Worm (Caenorhabditis elegans) whole organism, mixed stage, embryonic: ENCODE measurements around the gene math-37.
"Not testable (repeated sequence)": the region's sequence is repeated elsewhere in the genome, so short reads cannot be mapped to it uniquely, and the experiment has no call there.

Source experiments
- M03D4.4 ChIP-seq: sonication (generic microtip); optimal IDR thresholded peaks from 2 replicates; lab custom pipeline; 2017; ENCODE audit warnings: mild to moderate bottlenecking, missing genetic modification characterization, missing compliant biosample characterization
- bed-3 ChIP-seq: fragments of 200-800 bp; sonication (Bioruptor generic); optimal IDR thresholded peaks from 3 replicates; lab custom pipeline; 2018; ENCODE audit warnings: mild to moderate bottlenecking, missing genetic modification characterization, moderate library complexity, missing compliant biosample characterization
- ceh-43 ChIP-seq: fragments of 200-800 bp; sonication (Bioruptor generic); optimal IDR thresholded peaks from 2 replicates; lab custom pipeline; 2018; ENCODE audit warnings: mild to moderate bottlenecking, missing genetic modification characterization, moderate library complexity, missing compliant biosample characterization
- ceh-83 ChIP-seq: fragments of 200-800 bp; sonication (Bioruptor generic); optimal IDR thresholded peaks from 2 replicates; lab custom pipeline; 2018; ENCODE audit warnings: mild to moderate bottlenecking, missing genetic modification characterization, missing compliant biosample characterization
- drap-1 ChIP-seq: fragments of 200-800 bp; sonication (Bioruptor generic); optimal IDR thresholded peaks from 3 replicates; lab custom pipeline; 2018; ENCODE audit warnings: mild to moderate bottlenecking, missing genetic modification characterization, missing compliant biosample characterization
- elt-1 ChIP-seq: sonication (generic microtip); optimal IDR thresholded peaks from 2 replicates; lab custom pipeline; 2017; ENCODE audit warnings: missing genetic modification characterization, mild to moderate bottlenecking, missing compliant biosample characterization, antibody characterized with exemption, moderate library complexity, borderline replicate concordance; ENCODE audit not compliant: insufficient read depth
- flh-1 ChIP-seq: fragments of 200-800 bp; sonication (Bioruptor generic); optimal IDR thresholded peaks from 2 replicates; lab custom pipeline; 2018; ENCODE audit warnings: mild to moderate bottlenecking, missing genetic modification characterization, moderate library complexity, missing compliant biosample characterization
- hlh-1 ChIP-seq: fragments of 150-350 bp; optimal IDR thresholded peaks from 2 replicates; lab custom pipeline; 2014; ENCODE audit warnings: missing biosample characterization, missing genetic modification reagents, missing genetic modification characterization
- lin-13 ChIP-seq: fragments of 150-350 bp; optimal IDR thresholded peaks from 2 replicates; lab custom pipeline; 2014; ENCODE audit warnings: missing biosample characterization, missing genetic modification characterization
- lin-32 ChIP-seq: fragments of 200-800 bp; sonication (Bioruptor generic); optimal IDR thresholded peaks from 2 replicates; lab custom pipeline; 2018; ENCODE audit warnings: mild to moderate bottlenecking, missing genetic modification characterization, missing compliant biosample characterization
- mep-1 ChIP-seq: fragments of 150-350 bp; optimal IDR thresholded peaks from 2 replicates; lab custom pipeline; 2017; ENCODE audit warnings: missing biosample characterization, missing genetic modification reagents, missing genetic modification characterization, inconsistent platforms
- mls-2 ChIP-seq: sonication (generic microtip); optimal IDR thresholded peaks from 2 replicates; lab custom pipeline; 2016; ENCODE audit warnings: mild to moderate bottlenecking, missing genetic modification characterization, moderate library complexity, missing compliant biosample characterization
- pha-4 ChIP-seq: fragments of 150-350 bp; optimal IDR thresholded peaks from 2 replicates; lab custom pipeline; 2018; ENCODE audit warnings: missing biosample characterization, missing genetic modification reagents, missing genetic modification characterization
- sem-2 ChIP-seq: fragments of 200-800 bp; sonication (Bioruptor generic); optimal IDR thresholded peaks from 2 replicates; lab custom pipeline; 2018; ENCODE audit warnings: mild to moderate bottlenecking, missing genetic modification characterization, missing compliant biosample characterization
- sptf-1 ChIP-seq: sonication (generic microtip); optimal IDR thresholded peaks from 2 replicates; lab custom pipeline; 2017; ENCODE audit warnings: mild to moderate bottlenecking, missing genetic modification characterization, moderate library complexity, missing compliant biosample characterization
- tbx-8 ChIP-seq: fragments of 200-800 bp; sonication (Bioruptor generic); optimal IDR thresholded peaks from 2 replicates; lab custom pipeline; 2018; ENCODE audit warnings: mild to moderate bottlenecking, missing genetic modification characterization, moderate library complexity, missing compliant biosample characterization
- unc-120 ChIP-seq: sonication (generic microtip); optimal IDR thresholded peaks from 2 replicates; lab custom pipeline; 2017; ENCODE audit warnings: missing genetic modification characterization, missing compliant biosample characterization; ENCODE audit not compliant: poor library complexity, severe bottlenecking
- unc-62 ChIP-seq: fragments of 150-350 bp; optimal IDR thresholded peaks from 2 replicates; lab custom pipeline; 2014; ENCODE audit warnings: missing biosample characterization, missing genetic modification reagents, missing genetic modification characterization

math-37 gene

ce11 chrII:2081257-2081656 lies 40.7 kb downstream of the math-37 start, which contains the start of gene T16A1.4:
Gene T16A1.4, plus strand, starts transcription at chrII:2081557.
- TF ChIP-seq elt-1 (tag; lab: Kevin White, UChicago) (no peak), mep-1 (tag; lab: Kevin White, UChicago) (no peak), flh-1 (GFP tag; lab: Kevin White, UChicago) (no peak)

- TF ChIP-seq lin-32 (GFP tag; lab: Kevin White, UChicago): no peak
- TF ChIP-seq hlh-1 (tag; lab: Kevin White, UChicago): no peak
- TF ChIP-seq ceh-83 (GFP tag; lab: Kevin White, UChicago): no peak
- no peak for TF ChIP-seq sptf-1 (tag; lab: Kevin White, UChicago)
- TF ChIP-seq elt-1 (tag; lab: Kevin White, UChicago): no peak
- TF ChIP-seq flh-1 (GFP tag; lab: Kevin White, UChicago): no peak
- TF ChIP-seq M03D4.4 (tag; lab: Kevin White, UChicago): no peak
- TF ChIP-seq unc-120: no peak
- no peak for TF ChIP-seq bed-3 (GFP tag; lab: Kevin White, UChicago)
- TF ChIP-seq unc-62: no peak
- TF ChIP-seq tbx-8 (GFP tag; lab: Kevin White, UChicago): no peak
- TF ChIP-seq ceh-43: no peak
- no peak for TF ChIP-seq mls-2 (tag; lab: Kevin White, UChicago)
Measured at ce11 chrII:2080425-2080824, 41.6 kb downstream of the math-37 start, which contains the start of gene F07E5.9. Gene F07E5.9, minus strand, starts transcription at chrII:2080525.

- no peak for TF ChIP-seq M03D4.4 (tag; lab: Kevin White, UChicago)
Measured at ce11 chrII:2076467-2076866, 45.5 kb downstream of the math-37 start.

ce11 chrII:2075513-2075912 lies 46.5 kb downstream of the math-37 start, which contains the start of gene F07E5.8:
Gene F07E5.8, minus strand, starts transcription at chrII:2075613.
- TF ChIP-seq tbx-8 (GFP tag; lab: Kevin White, UChicago) (no peak), drap-1 (no peak)

ce11 chrII:2071429-2071828 lies 50.6 kb downstream of the math-37 start, which contains the start of gene F07E5.7:
Gene F07E5.7, minus strand, starts transcription at chrII:2071529.
- TF ChIP-seq drap-1 (no peak), pha-4 (tag; lab: Kevin White, UChicago) (no peak), lin-13 (tag; lab: Kevin White, UChicago) (no peak), unc-62 (no peak), mep-1 (tag; lab: Kevin White, UChicago) (no peak), lin-32 (GFP tag; lab: Kevin White, UChicago) (no peak)
- TF ChIP-seq, all 35 proteins: peak for 0

- TF ChIP-seq sem-2 (GFP tag; lab: Kevin White, UChicago); sptf-1 (tag; lab: Kevin White, UChicago); flh-1 (GFP tag; lab: Kevin White, UChicago): not testable (repeated sequence)
Measured at ce11 chrII:2067451-2068021, 54.5 kb downstream of the math-37 start, which contains the start of gene F07E5.12. Gene F07E5.12, plus strand, starts transcription at chrII:2067971.
